Fruit fly (Drosophila melanogaster): ENCODE data around the gene CG14949.

CG14949 gene

dm6 chr3L:2634929-2635799 is 8.1 kb downstream of the CG14949 start (continued):
- TF ChIP-seq ci (GFP tag; IDR thresholded peaks at IDR 0.05) (peak; percentile 96), CG15514 (GFP tag; optimal IDR thresholded peaks at IDR 0.05) (peak; percentile 90), CG17912 (GFP tag; optimal IDR thresholded peaks at IDR 0.05) (peak; percentile 91), ro (GFP tag; IDR thresholded peaks at IDR 0.05) (no peak), PHDP (tag; optimal IDR thresholded peaks at IDR 0.05) (peak; percentile 83), gfzf (GFP tag; optimal IDR thresholded peaks at IDR 0.05) (peak; percentile 32), fd96Cb (tag; optimal IDR thresholded peaks at IDR 0.05) (peak; percentile 20), CG10654 (GFP tag; optimal IDR thresholded peaks at IDR 0.05) (peak; percentile 68), CG7372 (GFP tag; IDR thresholded peaks at IDR 0.05) (peak; percentile 70; the same call in 1 of the 2 replicates), CG16779 (GFP tag; IDR thresholded peaks at IDR 0.05) (peak; percentile 74), gt (GFP tag; IDR thresholded peaks at IDR 0.05) (peak; percentile 13; the same call in 1 of the 2 replicates), CG8944 (GFP tag; optimal IDR thresholded peaks at IDR 0.05) (peak; percentile 10), dm (GFP tag; optimal IDR thresholded peaks at IDR 0.05) (peak; percentile 93), sisA (GFP tag; IDR thresholded peaks at IDR 0.05) (no peak), Doc3 (GFP tag; IDR thresholded peaks at IDR 0.05; ENCODE audit: partially characterized antibody) (peak; percentile 66; the same call in 2 of the 3 replicates), CG8388 (GFP tag; optimal IDR thresholded peaks at IDR 0.05) (peak; percentile 75), CG6175 (GFP tag; IDR thresholded peaks at IDR 0.05) (peak; percentile 64; the same call in 2 of the 3 replicates), Atf3 (GFP tag; optimal IDR thresholded peaks at IDR 0.05) (peak; percentile 59), Sry-δ (GFP tag; optimal IDR thresholded peaks at IDR 0.05) (peak; percentile 86), wek (GFP tag; optimal IDR thresholded peaks at IDR 0.05) (peak; percentile 87), CG18599 (GFP tag; optimal IDR thresholded peaks at IDR 0.05) (peak; percentile 89), CG6683 (GFP tag; optimal IDR thresholded peaks at IDR 0.05) (peak; percentile 78), Blimp-1 (GFP tag; optimal IDR thresholded peaks at IDR 0.05) (peak; percentile 49), jigr1 (GFP tag; IDR thresholded peaks at IDR 0.05) (no peak), phol (tag; optimal IDR thresholded peaks at IDR 0.05) (peak; percentile 74), CG16863 (GFP tag; optimal IDR thresholded peaks at IDR 0.05) (peak; percentile 72), CG11560 (tag; IDR thresholded peaks at IDR 0.05) (0 out of 3 replicates have a peak, but pooled peaks have one; percentile 42), wor (GFP tag; IDR thresholded peaks at IDR 0.05) (0 out of 2 replicates have a peak, but pooled peaks have one; percentile 18), Dll (GFP tag; IDR thresholded peaks at IDR 0.05; ENCODE audit: partially characterized antibody) (peak; percentile 72; the same call in 2 of the 4 replicates), CG31224 (GFP tag; IDR thresholded peaks at IDR 0.05) (peak; percentile 75), CG9727 (GFP tag; optimal IDR thresholded peaks at IDR 0.05) (peak; percentile 93), dmrt99B (tag; optimal IDR thresholded peaks at IDR 0.05) (peak; percentile 66), esg (GFP tag; conservative IDR thresholded peaks at IDR 0.05) (no peak), Dref (GFP tag; IDR thresholded peaks at IDR 0.05) (peak; percentile 95), vfl (GFP tag; optimal IDR thresholded peaks at IDR 0.05) (peak; percentile 80), CG10209 (GFP tag; optimal IDR thresholded peaks at IDR 0.05) (peak; percentile 76), CG2712 (tag; optimal IDR thresholded peaks at IDR 0.05) (peak; percentile 64), sima (GFP tag; optimal IDR thresholded peaks at IDR 0.05) (peak; percentile 52), Max (GFP tag; optimal IDR thresholded peaks at IDR 0.05) (peak; percentile 84), tgo (GFP tag; IDR thresholded peaks at IDR 0.05) (peak; percentile 68), CG34376 (GFP tag; optimal IDR thresholded peaks at IDR 0.05) (peak; percentile 96), CG14050 (GFP tag; IDR thresholded peaks at IDR 0.05) (peak; percentile 75; the same call in 2 of the 3 replicates), lov (optimal IDR thresholded peaks at IDR 0.05) (no peak), lov (GFP tag; IDR thresholded peaks at IDR 0.05) (peak; percentile 93), Hr51 (GFP tag; optimal IDR thresholded peaks at IDR 0.05) (peak; percentile 72 to 79), CG11456 (GFP tag; IDR thresholded peaks at IDR 0.05) (peak; percentile 89), Dfd (GFP tag; optimal IDR thresholded peaks at IDR 0.05) (no peak), CG7839 (tag; optimal IDR thresholded peaks at IDR 0.05) (peak; percentile 70)
